Worm (Caenorhabditis elegans) whole organism, late embryonic: ENCODE results near the gene col-85.

ENCODE experiments used
- C08G9.2 ChIP-seq: sonication (generic microtip); optimal IDR thresholded peaks from 2 replicates; lab custom pipeline; 2016; ENCODE audit warnings: mild to moderate bottlenecking, missing genetic modification characterization, moderate library complexity, missing compliant biosample characterization
- K09A11.1 ChIP-seq: sonication (generic microtip); optimal IDR thresholded peaks from 2 replicates; lab custom pipeline; 2017; ENCODE audit warnings: antibody characterized with exemption, mild to moderate bottlenecking, missing genetic modification characterization, missing compliant biosample characterization; ENCODE audit not compliant: insufficient read depth
- Y22D7AL.16 ChIP-seq: sonication (generic microtip); optimal IDR thresholded peaks from 2 replicates; lab custom pipeline; 2016; ENCODE audit warnings: missing genetic modification characterization, missing compliant biosample characterization
- ahr-1 ChIP-seq: sonication (generic microtip); optimal IDR thresholded peaks from 2 replicates; lab custom pipeline; 2016; ENCODE audit warnings: missing genetic modification characterization, missing compliant biosample characterization
- ceh-18 ChIP-seq: sonication (generic microtip); optimal IDR thresholded peaks from 2 replicates; lab custom pipeline; 2016; ENCODE audit warnings: missing genetic modification characterization, missing compliant biosample characterization
- ceh-19 ChIP-seq: fragments of 200-800 bp; sonication (Bioruptor generic); optimal IDR thresholded peaks from 2 replicates; lab custom pipeline; 2018; ENCODE audit warnings: mild to moderate bottlenecking, missing genetic modification characterization, missing compliant biosample characterization
- ceh-2 ChIP-seq: sonication (generic microtip); optimal IDR thresholded peaks from 2 replicates; lab custom pipeline; 2016; ENCODE audit warnings: missing genotype, missing genetic modification characterization, missing compliant biosample characterization
- ceh-22 ChIP-seq: sonication (generic microtip); optimal IDR thresholded peaks from 2 replicates; lab custom pipeline; 2017; ENCODE audit warnings: missing biosample characterization, missing genetic modification characterization
- ceh-24 ChIP-seq: sonication (generic microtip); optimal IDR thresholded peaks from 2 replicates; lab custom pipeline; 2016; ENCODE audit warnings: mild to moderate bottlenecking, missing genetic modification characterization, missing compliant biosample characterization
- ceh-34 ChIP-seq: sonication (generic microtip); optimal IDR thresholded peaks from 2 replicates; lab custom pipeline; 2016; ENCODE audit warnings: mild to moderate bottlenecking, missing genetic modification characterization, missing compliant biosample characterization
- ceh-45 ChIP-seq: fragments of 200-800 bp; sonication (Bioruptor generic); IDR thresholded peaks from 2 replicates; pipeline ENCODE4 v1.3.6; 2022; ENCODE audit warnings: missing genetic modification reagents, missing genetic modification characterization, missing compliant biosample characterization
- ceh-6 ChIP-seq: fragments of 200-800 bp; sonication (Bioruptor generic); optimal IDR thresholded peaks from 2 replicates; lab custom pipeline; 2018; ENCODE audit warnings: mild to moderate bottlenecking, missing genetic modification characterization, missing compliant biosample characterization
- dve-1 ChIP-seq: sonication (generic microtip); optimal IDR thresholded peaks from 2 replicates; lab custom pipeline; 2017; ENCODE audit warnings: antibody characterized with exemption, mild to moderate bottlenecking, missing genetic modification characterization, missing compliant biosample characterization
- elt-2 ChIP-seq: sonication (generic microtip); optimal IDR thresholded peaks from 2 replicates; lab custom pipeline; 2016; ENCODE audit warnings: missing genetic modification reagents, missing genetic modification characterization, missing compliant biosample characterization
- elt-4 ChIP-seq: sonication (generic microtip); optimal IDR thresholded peaks from 2 replicates; lab custom pipeline; 2016; ENCODE audit warnings: missing genetic modification characterization, missing compliant biosample characterization
- ets-4 ChIP-seq: sonication (generic microtip); optimal IDR thresholded peaks from 2 replicates; lab custom pipeline; 2016; ENCODE audit warnings: missing genetic modification characterization, missing compliant biosample characterization
- eyg-1 ChIP-seq: sonication (generic microtip); optimal IDR thresholded peaks from 2 replicates; lab custom pipeline; 2016; ENCODE audit warnings: missing genotype, missing genetic modification characterization, missing compliant biosample characterization
- fkh-10 ChIP-seq: fragments of 150-350 bp; optimal IDR thresholded peaks from 2 replicates; lab custom pipeline; 2014; ENCODE audit warnings: missing biosample characterization, missing genetic modification reagents, missing genetic modification characterization
- hlh-15 ChIP-seq: sonication (generic microtip); optimal IDR thresholded peaks from 2 replicates; lab custom pipeline; 2016; ENCODE audit warnings: missing genetic modification characterization, missing compliant biosample characterization
- hlh-30 ChIP-seq: sonication (generic microtip); optimal IDR thresholded peaks from 2 replicates; lab custom pipeline; 2017; ENCODE audit warnings: antibody characterized with exemption, missing genetic modification characterization, missing compliant biosample characterization; ENCODE audit not compliant: insufficient read depth
- lim-6 ChIP-seq: sonication (generic microtip); optimal IDR thresholded peaks from 2 replicates; lab custom pipeline; 2016; ENCODE audit warnings: missing genetic modification characterization, missing compliant biosample characterization
- lin-11 ChIP-seq: fragments of 200-800 bp; sonication (Bioruptor generic); optimal IDR thresholded peaks from 2 replicates; lab custom pipeline; 2018; ENCODE audit warnings: mild to moderate bottlenecking, missing genetic modification characterization, missing compliant biosample characterization
- madf-2 ChIP-seq: sonication (generic microtip); optimal IDR thresholded peaks from 2 replicates; lab custom pipeline; 2017; ENCODE audit warnings: missing genetic modification characterization, missing compliant biosample characterization
- mec-3 ChIP-seq: sonication (generic microtip); optimal IDR thresholded peaks from 2 replicates; lab custom pipeline; 2016; ENCODE audit warnings: borderline replicate concordance, missing genetic modification characterization, missing compliant biosample characterization
- nhr-232 ChIP-seq: sonication (generic microtip); optimal IDR thresholded peaks from 2 replicates; lab custom pipeline; 2016; ENCODE audit warnings: missing genetic modification characterization, missing compliant biosample characterization
- npax-4 ChIP-seq: sonication (generic microtip); optimal IDR thresholded peaks from 2 replicates; lab custom pipeline; 2016; ENCODE audit warnings: missing genetic modification characterization, missing compliant biosample characterization
- odd-2 ChIP-seq: sonication (generic microtip); optimal IDR thresholded peaks from 2 replicates; lab custom pipeline; 2017; ENCODE audit warnings: antibody characterized with exemption, mild to moderate bottlenecking, missing genetic modification characterization, missing compliant biosample characterization
- pag-3 ChIP-seq: sonication (generic microtip); optimal IDR thresholded peaks from 2 replicates; lab custom pipeline; 2016; ENCODE audit warnings: missing compliant biosample characterization, missing genetic modification characterization, borderline replicate concordance
- pat-9 ChIP-seq: fragments of 200-800 bp; sonication (Bioruptor generic); optimal IDR thresholded peaks from 2 replicates; lab custom pipeline; 2018; ENCODE audit warnings: mild to moderate bottlenecking, missing genetic modification characterization, moderate library complexity, missing compliant biosample characterization
- pha-2 ChIP-seq: sonication (generic microtip); optimal IDR thresholded peaks from 2 replicates; lab custom pipeline; 2017; ENCODE audit warnings: mild to moderate bottlenecking, missing genetic modification characterization, missing compliant biosample characterization
- pros-1 ChIP-seq: fragments of 150-350 bp; optimal IDR thresholded peaks from 2 replicates; lab custom pipeline; 2014; ENCODE audit warnings: missing biosample characterization, missing genetic modification reagents, missing genetic modification characterization
- rnt-1 ChIP-seq: sonication (generic microtip); optimal IDR thresholded peaks from 2 replicates; lab custom pipeline; 2016; ENCODE audit warnings: missing genetic modification characterization, missing compliant biosample characterization
- sdc-2 ChIP-seq: sonication (generic microtip); optimal IDR thresholded peaks from 2 replicates; lab custom pipeline; 2016; ENCODE audit warnings: missing genotype, missing genetic modification characterization, missing compliant biosample characterization
- sox-4 ChIP-seq: sonication (generic microtip); optimal IDR thresholded peaks from 2 replicates; lab custom pipeline; 2017; ENCODE audit warnings: mild to moderate bottlenecking, missing genetic modification characterization, inconsistent platforms, missing compliant biosample characterization
- syd-9 ChIP-seq: sonication (generic microtip); optimal IDR thresholded peaks from 2 replicates; lab custom pipeline; 2016; ENCODE audit warnings: mild to moderate bottlenecking, missing genetic modification characterization, moderate library complexity, missing compliant biosample characterization
- tbx-2 ChIP-seq: sonication (generic microtip); optimal IDR thresholded peaks from 2 replicates; lab custom pipeline; 2016; ENCODE audit warnings: missing genetic modification characterization, missing compliant biosample characterization
- ttx-3 ChIP-seq: sonication (generic microtip); optimal IDR thresholded peaks from 2 replicates; lab custom pipeline; 2016; ENCODE audit warnings: missing genetic modification reagents, missing genetic modification characterization, missing compliant biosample characterization
- unc-42 ChIP-seq: sonication (generic microtip); optimal IDR thresholded peaks from 2 replicates; lab custom pipeline; 2016; ENCODE audit warnings: missing genotype, missing genetic modification characterization, missing compliant biosample characterization
- unc-55 ChIP-seq: sonication (generic microtip); optimal IDR thresholded peaks from 2 replicates; lab custom pipeline; 2017; ENCODE audit warnings: missing biosample characterization, missing genetic modification reagents, missing genetic modification characterization

Gene col-85

DNA sequence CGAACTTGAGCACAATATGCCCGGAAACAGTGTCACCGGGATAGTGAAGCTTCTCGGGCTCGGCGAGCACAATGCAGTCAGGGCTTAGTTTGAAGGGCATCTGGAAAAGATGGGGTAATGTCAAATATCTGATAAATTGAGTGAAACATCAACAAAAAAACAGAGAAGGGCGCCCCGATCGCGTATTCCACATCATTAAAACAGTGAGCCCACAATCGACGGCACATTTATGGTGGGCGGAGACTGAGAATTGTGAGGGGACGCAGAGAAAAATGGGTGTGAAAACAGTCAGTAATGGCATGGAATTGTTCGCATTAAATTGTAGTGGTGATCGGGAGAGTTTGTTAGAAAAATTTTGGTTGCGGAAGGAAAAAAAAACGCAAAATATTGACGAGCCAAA lies 14.1 kb downstream of the col-85 start, which contains the start of gene arrd-9:
arrd-9 (minus strand) TSS at position 101 of the 400 bp plus-strand sequence.
- TF ChIP-seq hlh-30 (tag; lab: Kevin White, UChicago) (no peak), hlh-15 (no peak), ceh-6 (no peak), pros-1 (tag; lab: Kevin White, UChicago) (no peak), rnt-1 (no peak), tbx-2 (tag; lab: Kevin White, UChicago) (no peak), ceh-2 (tag; lab: Kevin White, UChicago) (no peak), syd-9 (tag; lab: Kevin White, UChicago) (no peak), lin-11 (tag; lab: Kevin White, UChicago) (no peak), mec-3 (tag; lab: Kevin White, UChicago) (no peak), pat-9 (tag; lab: Kevin White, UChicago) (no peak)

DNA sequence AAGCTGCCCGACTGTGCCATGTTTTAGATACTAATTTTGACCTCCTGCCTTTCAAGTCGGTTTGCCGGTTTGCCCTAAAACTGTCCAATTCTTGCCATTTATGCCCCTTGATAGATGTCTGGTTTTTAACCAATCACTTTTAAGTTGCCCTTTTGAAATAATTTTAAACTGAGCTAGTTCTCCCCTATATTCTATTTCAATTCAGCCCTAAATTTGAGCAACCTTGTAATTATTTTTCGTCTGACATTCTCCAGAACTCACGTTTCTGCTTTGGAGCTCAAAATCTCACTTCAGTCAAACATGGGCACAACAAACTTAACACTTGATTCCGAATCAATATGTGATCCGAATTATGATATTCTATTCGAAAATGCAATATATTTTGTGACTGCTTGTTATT lies 21.5 kb downstream of the col-85 start, which contains the start of gene srg-17:
srg-17 (plus strand) TSS at position 301 of the 400 bp plus-strand sequence.
- no peak for TF ChIP-seq unc-55
- no peak for TF ChIP-seq ceh-18 (tag; lab: Kevin White, UChicago)
- TF ChIP-seq pag-3 (tag; lab: Kevin White, UChicago), result no peak
- no peak for TF ChIP-seq ceh-45 (GFP tag; lab: Robert Waterston, UW)
- TF ChIP-seq npax-4 (tag; lab: Kevin White, UChicago), result no peak
- no peak for TF ChIP-seq elt-2
- no peak for TF ChIP-seq ceh-34
- no peak for TF ChIP-seq syd-9 (tag; lab: Kevin White, UChicago)
- no peak for TF ChIP-seq ceh-6
- no peak for TF ChIP-seq ceh-19 (GFP tag; lab: Kevin White, UChicago)
- TF ChIP-seq nhr-232, result no peak
- no peak for TF ChIP-seq unc-42
- TF ChIP-seq sox-4 (tag; lab: Kevin White, UChicago), result no peak
- no peak for TF ChIP-seq eyg-1 (tag; lab: Kevin White, UChicago)
- TF ChIP-seq ttx-3 (tag; lab: Kevin White, UChicago), result no peak
- no peak for TF ChIP-seq pha-2 (tag; lab: Kevin White, UChicago)
- no peak for TF ChIP-seq Y22D7AL.16 (tag; lab: Kevin White, UChicago)
- TF ChIP-seq ets-4 (tag; lab: Kevin White, UChicago), result no peak
- TF ChIP-seq K09A11.1 (tag; lab: Kevin White, UChicago), result no peak
- no peak for TF ChIP-seq ceh-22 (tag; lab: Kevin White, UChicago)
- TF ChIP-seq, all 69 proteins: peak for 0

DNA sequence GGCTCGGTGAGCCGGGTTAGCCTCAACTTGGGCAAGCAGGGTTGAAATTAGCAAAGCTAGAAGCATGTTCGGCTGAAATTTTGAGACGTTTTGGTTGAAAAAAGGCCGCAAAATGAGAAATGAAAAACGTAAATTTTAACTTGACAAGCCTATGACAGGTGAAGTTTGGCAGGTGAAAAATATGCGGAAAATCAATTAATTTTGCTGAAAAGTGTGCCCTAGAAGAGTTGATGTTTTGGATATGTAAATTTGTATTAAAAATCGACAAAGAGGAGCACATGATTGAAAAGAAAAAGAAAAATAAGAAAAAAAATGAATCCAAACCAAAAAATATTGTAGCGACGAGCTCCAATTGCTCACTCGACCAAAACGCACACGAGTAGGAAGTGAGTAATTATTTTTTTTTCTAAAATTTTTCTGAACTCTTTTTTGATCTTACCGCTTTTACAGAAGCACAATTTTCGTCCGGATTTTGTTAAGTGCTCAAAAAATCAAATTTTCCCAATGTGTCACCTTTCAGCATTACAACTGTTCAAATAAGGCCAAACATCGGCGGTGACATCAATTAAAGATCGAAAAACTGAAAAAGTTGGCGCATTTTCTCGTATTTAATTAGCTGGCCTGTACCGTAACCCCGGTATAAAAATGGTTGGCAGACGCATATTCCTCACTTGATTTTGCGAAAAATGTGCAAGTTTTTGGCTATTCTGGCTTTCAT lies 23.6 kb downstream of the col-85 start, which contains the start of the genes F15A4.5 and phat-8:
F15A4.5 (minus strand) TSS at position 101 of the 718 bp plus-strand sequence.
phat-8 (plus strand) TSS at position 668 of the 718 bp plus-strand sequence.
- TF ChIP-seq dve-1 (tag; lab: Kevin White, UChicago) (no peak), pros-1 (tag; lab: Kevin White, UChicago) (no peak), K09A11.1 (tag; lab: Kevin White, UChicago) (no peak)

DNA sequence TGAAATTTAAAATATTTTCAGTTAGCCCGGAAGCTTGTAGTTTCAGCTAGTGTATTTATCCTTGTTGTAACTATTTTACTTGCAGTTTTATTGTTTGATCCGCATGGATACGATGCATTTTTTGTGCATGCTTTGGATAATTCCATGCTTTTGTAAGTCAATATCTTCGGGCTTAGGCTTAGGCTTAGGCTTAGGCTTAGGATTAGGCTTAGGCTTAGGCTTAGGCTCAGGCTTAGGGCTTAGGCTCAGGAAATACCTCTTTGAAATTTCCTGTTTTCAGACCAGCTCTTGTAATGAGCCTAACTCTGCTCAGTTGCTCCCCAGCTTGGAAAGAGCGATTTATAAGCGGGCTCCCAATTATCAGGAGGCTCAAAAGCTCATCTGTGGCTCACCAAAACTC lies 27.8 kb downstream of the col-85 start, which contains the start of gene srg-16:
srg-16 (plus strand) TSS at position 87 of the 400 bp plus-strand sequence.
- TF ChIP-seq ahr-1 (tag; lab: Kevin White, UChicago), result no peak
- no peak for TF ChIP-seq ceh-2 (tag; lab: Kevin White, UChicago)
- TF ChIP-seq dve-1 (tag; lab: Kevin White, UChicago), result peak; percentile 55
- TF ChIP-seq, all 69 proteins: peak for 1

DNA sequence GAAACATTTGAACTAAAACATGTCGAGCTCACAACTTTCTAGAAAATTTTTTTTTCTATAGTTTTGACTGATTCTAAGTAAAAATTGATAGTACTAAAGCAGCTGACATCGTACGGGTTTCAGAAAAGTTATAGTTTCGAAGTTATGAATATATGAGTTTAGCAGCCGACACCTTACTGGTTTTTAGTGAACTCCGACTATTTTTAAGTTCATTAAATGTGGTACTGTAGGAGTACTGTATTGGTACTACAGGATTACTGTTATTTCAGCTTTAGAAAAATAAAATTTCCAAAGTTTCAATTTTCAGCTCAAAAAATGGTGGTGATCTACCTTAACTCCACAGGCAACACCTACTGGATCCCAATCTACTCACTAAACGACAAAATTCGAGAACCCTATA lies 29.3 kb downstream of the col-85 start, which contains the start of gene sre-37:
sre-37 (plus strand) TSS at position 301 of the 400 bp plus-strand sequence.
- no peak for TF ChIP-seq sdc-2
- no peak for TF ChIP-seq pag-3 (tag; lab: Kevin White, UChicago)
- TF ChIP-seq ceh-18 (tag; lab: Kevin White, UChicago), result no peak
- no peak for TF ChIP-seq hlh-30 (tag; lab: Kevin White, UChicago)
- no peak for TF ChIP-seq K09A11.1 (tag; lab: Kevin White, UChicago)
- TF ChIP-seq unc-55, result no peak
- no peak for TF ChIP-seq C08G9.2 (tag; lab: Kevin White, UChicago)
- no peak for TF ChIP-seq odd-2 (tag; lab: Kevin White, UChicago)
- no peak for TF ChIP-seq lim-6 (tag; lab: Kevin White, UChicago)
- TF ChIP-seq mec-3 (tag; lab: Kevin White, UChicago), result no peak
- no peak for TF ChIP-seq ttx-3 (tag; lab: Kevin White, UChicago)
- no peak for TF ChIP-seq ceh-24 (tag; lab: Kevin White, UChicago)
- TF ChIP-seq ets-4 (tag; lab: Kevin White, UChicago), result no peak
- no peak for TF ChIP-seq ceh-2 (tag; lab: Kevin White, UChicago)
- no peak for TF ChIP-seq fkh-10 (GFP tag; lab: Kevin White, UChicago)
- no peak for TF ChIP-seq lin-11 (tag; lab: Kevin White, UChicago)
- TF ChIP-seq elt-4 (tag; lab: Kevin White, UChicago), result no peak
- TF ChIP-seq madf-2 (tag; lab: Kevin White, UChicago), result no peak
- no peak for TF ChIP-seq pha-2 (tag; lab: Kevin White, UChicago)
- no peak for TF ChIP-seq Y22D7AL.16 (tag; lab: Kevin White, UChicago)
- TF ChIP-seq, all 69 proteins: peak for 0
